Worm (Caenorhabditis elegans) whole organism, L1 larva: ENCODE data around the gene srh-122.
"Not testable (repeated sequence)": the region's sequence is repeated elsewhere in the genome, so short reads cannot be mapped to it uniquely, and the experiment has no call there.

ENCODE experiments used
- C16A3.4 ChIP-seq: fragments of 150-350 bp; optimal IDR thresholded peaks from 2 replicates; lab custom pipeline; 2014; ENCODE audit warnings: missing biosample characterization, missing genetic modification characterization
- C34B4.2 ChIP-seq: sonication (generic microtip); optimal IDR thresholded peaks from 2 replicates; lab custom pipeline; 2017; ENCODE audit warnings: mild to moderate bottlenecking, missing genetic modification characterization, missing compliant biosample characterization
- F16B12.6 ChIP-seq: fragments of 150-350 bp; optimal IDR thresholded peaks from 2 replicates; lab custom pipeline; 2014; ENCODE audit warnings: missing biosample characterization, missing genetic modification characterization
- Y116A8C.19 ChIP-seq: sonication (generic microtip); optimal IDR thresholded peaks from 2 replicates; lab custom pipeline; 2016; ENCODE audit warnings: missing compliant biosample characterization, missing genetic modification characterization, borderline replicate concordance
- aly-2 ChIP-seq: fragments of 150-350 bp; optimal IDR thresholded peaks from 2 replicates; lab custom pipeline; 2014; ENCODE audit warnings: missing biosample characterization, missing genetic modification characterization
- efl-1 ChIP-seq, 4 experiments: fragments of 150-350 bp; optimal IDR thresholded peaks in 3 of 4; peaks in 1 of 4; 1 replicate in 1 of 4; 2 replicates in 3 of 4; lab custom pipeline; 2014; ENCODE audit warnings: missing biosample characterization in 2 of 4, missing genetic modification characterization in 2 of 4, missing genetic modification reagents in 2 of 4
- egl-13 ChIP-seq: sonication (generic microtip); optimal IDR thresholded peaks from 2 replicates; lab custom pipeline; 2016; ENCODE audit warnings: missing genotype, missing genetic modification reagents, missing genetic modification characterization, missing compliant biosample characterization
- egl-27 ChIP-seq, 2 experiments: fragments of 150-350 bp in 1 of 2; sonication (generic microtip); optimal IDR thresholded peaks; 3 replicates each; lab custom pipeline; 2017 to 2018; ENCODE audit warnings: missing biosample characterization in 2 of 2, missing genetic modification characterization in 2 of 2, missing genetic modification reagents in 2 of 2
- elt-2 ChIP-seq: sonication (generic microtip); optimal IDR thresholded peaks from 2 replicates; lab custom pipeline; 2016; ENCODE audit warnings: missing genetic modification characterization, mild to moderate bottlenecking, inconsistent platforms, missing compliant biosample characterization, missing genetic modification reagents
- elt-3 ChIP-seq, 6 experiments: fragments of 150-350 bp in 1 of 6; sonication (generic microtip); optimal IDR thresholded peaks; 2 replicates each; lab custom pipeline; 2017 to 2018; ENCODE audit warnings: missing biosample characterization in 6 of 6, missing genetic modification characterization in 6 of 6, inconsistent platforms in 1 of 6
- ets-5 ChIP-seq: fragments of 200-800 bp; sonication (Bioruptor generic); IDR thresholded peaks from 2 replicates; pipeline ENCODE4 v1.3.6; 2022; ENCODE audit warnings: missing genetic modification characterization, missing compliant biosample characterization
- fos-1 ChIP-seq: fragments of 150-350 bp; optimal IDR thresholded peaks from 2 replicates; lab custom pipeline; 2014; ENCODE audit warnings: missing biosample characterization, missing genetic modification characterization
- hlh-4 ChIP-seq: sonication (generic microtip); optimal IDR thresholded peaks from 2 replicates; lab custom pipeline; 2016; ENCODE audit warnings: mild to moderate bottlenecking, missing genetic modification characterization, missing compliant biosample characterization
- lin-14 ChIP-seq: fragments of 200-800 bp; sonication (Bioruptor generic); optimal IDR thresholded peaks from 2 replicates; lab custom pipeline; 2018; ENCODE audit warnings: mild to moderate bottlenecking, missing genetic modification characterization, moderate library complexity, missing compliant biosample characterization
- lin-35 ChIP-seq, 2 experiments: fragments of 150-350 bp; optimal IDR thresholded peaks; 2 replicates each; lab custom pipeline; 2014; ENCODE audit warnings: missing biosample characterization in 2 of 2, missing genetic modification characterization in 2 of 2, missing genetic modification reagents in 2 of 2
- lsy-2 ChIP-seq, 2 experiments: fragments of 150-350 bp; optimal IDR thresholded peaks; 2 replicates each; lab custom pipeline; 2014; ENCODE audit warnings: missing biosample characterization in 2 of 2, missing genetic modification characterization in 2 of 2
- mab-9 ChIP-seq: fragments of 200-800 bp; sonication (Bioruptor generic); IDR thresholded peaks from 2 replicates; pipeline ENCODE4 v1.3.6; 2022; ENCODE audit warnings: missing genetic modification reagents, missing genetic modification characterization, missing compliant biosample characterization
- mef-2 ChIP-seq: fragments of 150-350 bp; optimal IDR thresholded peaks from 2 replicates; lab custom pipeline; 2014; ENCODE audit warnings: missing biosample characterization, missing genetic modification characterization
- nhr-11 ChIP-seq: fragments of 150-350 bp; optimal IDR thresholded peaks from 2 replicates; lab custom pipeline; 2014; ENCODE audit warnings: missing biosample characterization, missing genetic modification characterization
- nhr-12 ChIP-seq: sonication (generic microtip); optimal IDR thresholded peaks from 2 replicates; lab custom pipeline; 2017; ENCODE audit warnings: missing biosample characterization, missing genetic modification characterization
- nhr-20 ChIP-seq: sonication (generic microtip); optimal IDR thresholded peaks from 2 replicates; lab custom pipeline; 2016; ENCODE audit warnings: mild to moderate bottlenecking, missing genetic modification characterization, missing compliant biosample characterization
- nhr-47 ChIP-seq: sonication (generic microtip); optimal IDR thresholded peaks from 2 replicates; lab custom pipeline; 2016; ENCODE audit warnings: mild to moderate bottlenecking, missing genetic modification characterization, moderate library complexity, missing compliant biosample characterization
- nhr-71 ChIP-seq: sonication (generic microtip); optimal IDR thresholded peaks from 2 replicates; lab custom pipeline; 2016; ENCODE audit warnings: mild to moderate bottlenecking, missing genetic modification characterization, moderate library complexity, missing compliant biosample characterization
- nhr-76 ChIP-seq: sonication (generic microtip); optimal IDR thresholded peaks from 2 replicates; lab custom pipeline; 2017; ENCODE audit warnings: missing biosample characterization, missing genetic modification characterization
- nhr-77 ChIP-seq: fragments of 150-350 bp; optimal IDR thresholded peaks from 2 replicates; lab custom pipeline; 2014; ENCODE audit warnings: missing biosample characterization, missing genetic modification characterization
- nhr-84 ChIP-seq: sonication (generic microtip); optimal IDR thresholded peaks from 2 replicates; lab custom pipeline; 2017; ENCODE audit warnings: missing biosample characterization, missing genetic modification characterization
- nhr-85 ChIP-seq: sonication (generic microtip); peaks from one replicate; lab custom pipeline; 2016; ENCODE audit warnings: missing genetic modification characterization, inconsistent platforms, missing compliant biosample characterization
- nhr-90 ChIP-seq: sonication (generic microtip); optimal IDR thresholded peaks from 2 replicates; lab custom pipeline; 2016; ENCODE audit warnings: mild to moderate bottlenecking, missing genetic modification characterization, missing compliant biosample characterization; ENCODE audit not compliant: poor library complexity
- pax-3 ChIP-seq: fragments of 200-800 bp; sonication (Bioruptor generic); optimal IDR thresholded peaks from 2 replicates; lab custom pipeline; 2018; ENCODE audit warnings: mild to moderate bottlenecking, missing genetic modification characterization, moderate library complexity, missing compliant biosample characterization
- pqm-1 ChIP-seq: sonication (generic microtip); optimal IDR thresholded peaks from 3 replicates; lab custom pipeline; 2017; ENCODE audit warnings: missing biosample characterization, missing genetic modification characterization
- rnt-1 ChIP-seq: sonication (generic microtip); optimal IDR thresholded peaks from 2 replicates; lab custom pipeline; 2016; ENCODE audit warnings: mild to moderate bottlenecking, missing genetic modification characterization, moderate library complexity, missing compliant biosample characterization
- snu-23 ChIP-seq: sonication (generic microtip); optimal IDR thresholded peaks from 2 replicates; lab custom pipeline; 2016; ENCODE audit warnings: missing genetic modification characterization, missing compliant biosample characterization
- sup-37 ChIP-seq: fragments of 200-800 bp; sonication (Bioruptor generic); optimal IDR thresholded peaks from 2 replicates; lab custom pipeline; 2018; ENCODE audit warnings: mild to moderate bottlenecking, missing genetic modification characterization, missing compliant biosample characterization
- tbx-2 ChIP-seq: sonication (generic microtip); optimal IDR thresholded peaks from 2 replicates; lab custom pipeline; 2016; ENCODE audit warnings: missing genetic modification characterization, missing compliant biosample characterization
- tlp-1 ChIP-seq: fragments of 150-350 bp; optimal IDR thresholded peaks from 2 replicates; lab custom pipeline; 2014; ENCODE audit warnings: missing biosample characterization, missing genetic modification characterization
- unc-30 ChIP-seq: sonication (generic microtip); optimal IDR thresholded peaks from 2 replicates; lab custom pipeline; 2017; ENCODE audit warnings: missing biosample characterization, missing genetic modification characterization
- unc-86 ChIP-seq: sonication (generic microtip); optimal IDR thresholded peaks from 2 replicates; lab custom pipeline; 2016; ENCODE audit warnings: missing genetic modification characterization, missing compliant biosample characterization
- unc-98 ChIP-seq: fragments of 200-800 bp; sonication (Bioruptor generic); IDR thresholded peaks from 2 replicates; pipeline ENCODE4 v1.3.6; 2022; ENCODE audit warnings: missing genetic modification characterization, missing compliant biosample characterization
- vab-15 ChIP-seq: sonication (generic microtip); optimal IDR thresholded peaks from 2 replicates; lab custom pipeline; 2017; ENCODE audit warnings: missing genotype, mild to moderate bottlenecking, missing genetic modification characterization, missing compliant biosample characterization
- xbp-1 ChIP-seq: sonication (generic microtip); optimal IDR thresholded peaks from 2 replicates; lab custom pipeline; 2016; ENCODE audit warnings: missing genetic modification characterization, missing compliant biosample characterization
- zip-4 ChIP-seq: fragments of 200-800 bp; sonication (Bioruptor generic); optimal IDR thresholded peaks from 2 replicates; lab custom pipeline; 2018; ENCODE audit warnings: mild to moderate bottlenecking, missing genetic modification characterization, moderate library complexity, missing compliant biosample characterization
- ztf-4 ChIP-seq: fragments of 150-350 bp; optimal IDR thresholded peaks from 2 replicates; lab custom pipeline; 2014; ENCODE audit warnings: missing biosample characterization, missing genetic modification characterization

The srh-122 gene

DNA sequence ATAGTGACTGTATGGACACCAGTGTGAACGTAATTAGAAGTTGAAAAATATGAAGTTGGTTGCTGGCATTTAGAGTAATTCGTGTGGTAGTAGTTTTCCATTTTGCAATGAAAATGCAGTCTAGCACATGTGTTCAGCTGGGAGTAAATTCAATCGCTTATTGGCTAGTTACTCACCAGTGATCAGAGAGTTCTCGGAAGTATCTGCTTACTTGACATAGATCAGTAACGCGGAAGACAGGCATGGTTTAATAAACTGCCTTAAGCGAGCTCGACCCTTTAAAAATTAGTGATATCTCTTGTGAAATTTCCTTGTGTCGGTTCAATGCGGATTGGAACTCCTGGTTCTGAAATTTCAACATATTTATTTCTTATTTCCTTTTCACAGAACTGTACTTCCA lies 1.6 kb downstream of the srh-122 start, which contains the start of gene srh-52:
Gene srh-52, minus strand, starts transcription at position 101 of the 400 bp plus-strand sequence.
- TF ChIP-seq tlp-1 (no peak), Y116A8C.19 (no peak), C16A3.4 (no peak), egl-13 (tag; lab: Kevin White, UChicago) (no peak), unc-98 (GFP tag; lab: Robert Waterston, UW) (no peak), nhr-77 (tag; lab: Kevin White, UChicago) (no peak), lin-14 (GFP tag; lab: Kevin White, UChicago) (no peak), vab-15 (tag; lab: Kevin White, UChicago) (no peak), unc-86 (tag; lab: Kevin White, UChicago) (no peak), ztf-4 (no peak), nhr-76 (no peak)

ce11 chrV:15369707-15370106 lies 8.1 kb downstream of the srh-122 start, which contains the start of gene nhr-269:
TSS of gene nhr-269 (minus strand) at chrV:15369807.
- TF ChIP-seq nhr-76 (no peak), mef-2 (tag; lab: Kevin White, UChicago) (no peak), mab-9 (no peak), nhr-85 (tag; lab: Kevin White, UChicago) (no peak), tlp-1 (no peak), fos-1 (tag; lab: Kevin White, UChicago) (no peak), elt-3 (tag; optimal IDR thresholded peaks at IDR 0.05; lab: Kevin White, UChicago) (no peak), nhr-84 (tag; lab: Kevin White, UChicago) (no peak), vab-15 (tag; lab: Kevin White, UChicago) (no peak), zip-4 (GFP tag; lab: Kevin White, UChicago) (no peak), lsy-2 (tag; optimal IDR thresholded peaks at IDR 0.05; lab: Kevin White, UChicago) (no peak), nhr-47 (tag; lab: Kevin White, UChicago) (no peak), unc-30 (tag; lab: Kevin White, UChicago) (no peak)

DNA sequence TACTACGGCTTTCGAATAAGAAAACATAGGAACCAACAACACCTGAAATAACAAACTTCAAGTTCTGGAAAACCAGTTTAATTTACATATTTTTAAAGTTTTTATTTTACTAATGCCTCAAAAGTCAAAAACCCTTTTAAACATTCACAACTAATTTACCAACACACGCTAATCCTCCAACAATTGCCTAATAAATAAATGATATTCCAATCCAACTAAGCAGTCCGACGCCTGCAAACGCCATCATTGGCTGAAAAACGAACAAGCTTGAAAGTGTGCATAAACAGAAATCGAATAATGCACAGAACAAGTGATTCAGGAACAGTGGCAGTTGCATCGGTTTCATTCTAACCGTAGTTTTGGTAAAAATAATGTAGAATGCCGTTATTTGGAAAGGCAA lies 10.0 kb downstream of the srh-122 start:
- TF ChIP-seq nhr-12 (tag; lab: Kevin White, UChicago) (no peak), nhr-71 (tag; lab: Kevin White, UChicago) (no peak), unc-86 (tag; lab: Kevin White, UChicago) (no peak), pax-3 (tag; lab: Kevin White, UChicago) (no peak), aly-2 (tag; lab: Kevin White, UChicago) (no peak), egl-27 (tag; optimal IDR thresholded peaks at IDR 0.05; lab: Kevin White, UChicago) (no peak), xbp-1 (no peak), elt-3 (tag; optimal IDR thresholded peaks at IDR 0.05; lab: Kevin White, UChicago) (no peak), tbx-2 (tag; lab: Kevin White, UChicago) (no peak), C34B4.2 (no peak), ets-5 (GFP tag; lab: Robert Waterston, UW) (no peak), sup-37 (GFP tag; lab: Kevin White, UChicago) (no peak), nhr-76 (no peak)

- TF ChIP-seq unc-30 (tag; lab: Kevin White, UChicago); snu-23 (GFP tag; lab: Kevin White, UChicago); F16B12.6 (tag; lab: Kevin White, UChicago): not testable (repeated sequence)
These were observed 16.4 kb downstream of the srh-122 start, which contains the start of gene ech-1.1 for ce11 chrV:15361412-15361811. TSS of gene ech-1.1 (minus strand) at chrV:15361512.

DNA sequence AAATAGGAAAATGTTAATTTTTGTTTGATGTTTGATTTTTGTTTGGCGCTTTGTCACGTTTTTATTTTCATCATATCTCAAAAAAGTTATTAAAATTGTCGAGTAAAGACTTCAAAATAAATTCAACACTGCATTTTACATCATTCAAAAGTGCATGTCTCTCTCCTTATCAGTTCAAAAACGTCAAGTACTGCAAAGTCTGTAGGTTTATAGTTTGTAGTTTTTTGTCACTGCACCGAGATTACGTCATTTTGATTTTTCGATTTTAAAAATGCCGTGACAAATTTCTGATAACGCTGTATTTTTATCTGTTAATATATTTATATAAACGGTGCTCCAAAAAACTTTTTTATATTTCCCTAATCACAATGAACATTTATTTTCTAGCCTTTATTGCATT lies 23.2 kb downstream of the srh-122 start, which contains the start of gene C29F3.7:
Gene C29F3.7, plus strand, starts transcription at position 254 of the 400 bp plus-strand sequence.
- TF ChIP-seq elt-2 (peak; percentile 98), aly-2 (tag; lab: Kevin White, UChicago) (no peak), nhr-90 (tag; lab: Kevin White, UChicago) (no peak), nhr-20 (peak; percentile 63), lin-35 (GFP tag; optimal IDR thresholded peaks at IDR 0.05; lab: Kevin White, UChicago) (peak in 1 of 2 experiments; percentile 42), nhr-71 (tag; lab: Kevin White, UChicago) (no peak), pqm-1 (tag; lab: Kevin White, UChicago) (peak; percentile 55), efl-1 (optimal IDR thresholded peaks at IDR 0.05; lab: Kevin White, UChicago) (no peak), efl-1 (GFP tag; optimal IDR thresholded peaks at IDR 0.05 in 1 of 2; lab: Kevin White, UChicago) (peak in 1 of 2 experiments; percentile 44), nhr-11 (tag; lab: Kevin White, UChicago) (no peak), hlh-4 (tag; lab: Kevin White, UChicago) (no peak), rnt-1 (tag; lab: Kevin White, UChicago) (no peak), pax-3 (tag; lab: Kevin White, UChicago) (peak; percentile 67)
- TF ChIP-seq, all 84 proteins: peak for 6
